Fruit fly (Drosophila melanogaster) whole organism, embryonic: Measurements from ENCODE around the gene GstZ1.
A peak's percentile ranks its signal among the peaks of the same experiment; 100 is the strongest.

Source experiments
- Aef1 ChIP-seq: fragments of 200-800 bp; sonication (Bioruptor generic); IDR thresholded peaks from 3 replicates; pipeline ENCODE4 v1.3.6; 2022; ENCODE audit warnings: missing biosample characterization, missing genetic modification characterization
- Antp ChIP-seq: fragments of 200-800 bp; sonication (Bioruptor generic); optimal IDR thresholded peaks from 3 replicates; lab custom pipeline; 2016; ENCODE audit warnings: missing biosample characterization, missing genetic modification characterization
- Atf6 ChIP-seq: fragments of 200-800 bp; sonication (Bioruptor generic); IDR thresholded peaks from 2 replicates; pipeline ENCODE4 v1.3.6; 2022; ENCODE audit warnings: missing biosample characterization, missing genetic modification characterization
- C15 ChIP-seq: fragments of 200-800 bp; sonication (Bioruptor generic); IDR thresholded peaks from 3 replicates; pipeline ENCODE4 v1.3.6; 2022; ENCODE audit warnings: missing biosample characterization, missing genetic modification characterization
- CG1024 ChIP-seq: fragments of 200-800 bp; sonication (Bioruptor generic); IDR thresholded peaks from 2 replicates; pipeline ENCODE4 v1.3.6; 2022; ENCODE audit warnings: missing biosample characterization, missing genetic modification characterization
- CG11456 ChIP-seq: fragments of 200-800 bp; sonication (Bioruptor generic); IDR thresholded peaks from 3 replicates; pipeline ENCODE4 v1.3.6; 2022; ENCODE audit warnings: missing biosample characterization, missing genetic modification characterization
- CG11696 ChIP-seq: fragments of 200-800 bp; sonication (Bioruptor generic); IDR thresholded peaks from 2 replicates; pipeline ENCODE4 v1.3.6; 2022; ENCODE audit warnings: missing biosample characterization, missing genetic modification characterization
- CG12071 ChIP-seq: fragments of 200-800 bp; sonication (Bioruptor generic); optimal IDR thresholded peaks from 3 replicates; lab custom pipeline; 2018; ENCODE audit warnings: missing biosample characterization, mild to moderate bottlenecking, missing genetic modification characterization
- CG12942 ChIP-seq: fragments of 200-800 bp; sonication (Bioruptor generic); optimal IDR thresholded peaks from 3 replicates; lab custom pipeline; 2016; ENCODE audit warnings: missing biosample characterization, missing genetic modification characterization
- CG13287 ChIP-seq: fragments of 200-800 bp; sonication (Bioruptor generic); IDR thresholded peaks from 2 replicates; pipeline ENCODE4 v1.3.6; 2022; ENCODE audit warnings: missing biosample characterization, missing genetic modification characterization; ENCODE audit not compliant: partially characterized antibody
- CG14710 ChIP-seq: fragments of 200-800 bp; sonication (Bioruptor generic); optimal IDR thresholded peaks from 3 replicates; lab custom pipeline; 2019; ENCODE audit warnings: missing biosample characterization, mild to moderate bottlenecking, missing genetic modification characterization, moderate library complexity
- CG15514 ChIP-seq: fragments of 200-800 bp; sonication (Bioruptor generic); optimal IDR thresholded peaks from 3 replicates; lab custom pipeline; 2017; ENCODE audit warnings: missing biosample characterization, missing genetic modification characterization, mild to moderate bottlenecking, moderate library complexity, missing genetic modification reagents
- CG17829 ChIP-seq: fragments of 200-800 bp; optimal IDR thresholded peaks from 2 replicates; lab custom pipeline; 2019; ENCODE audit warnings: missing biosample characterization, mild to moderate bottlenecking, missing genetic modification characterization, moderate library complexity
- CG18476 ChIP-seq: fragments of 200-800 bp; sonication (Bioruptor generic); optimal IDR thresholded peaks from 2 replicates; lab custom pipeline; 2016; ENCODE audit warnings: missing biosample characterization, mild to moderate bottlenecking, missing genetic modification characterization
- CG2199 ChIP-seq: fragments of 200-800 bp; sonication (Bioruptor generic); IDR thresholded peaks from 3 replicates; pipeline ENCODE4 v1.3.6; 2022; ENCODE audit warnings: missing biosample characterization, missing genetic modification characterization
- CG3281 ChIP-seq: fragments of 200-800 bp; sonication (Bioruptor generic); optimal IDR thresholded peaks from 3 replicates; lab custom pipeline; 2017; ENCODE audit warnings: missing biosample characterization, mild to moderate bottlenecking, missing genetic modification characterization
- CG34376 ChIP-seq: fragments of 200-800 bp; sonication (Bioruptor generic); optimal IDR thresholded peaks from 2 replicates; lab custom pipeline; 2018; ENCODE audit warnings: missing biosample characterization, mild to moderate bottlenecking, missing genetic modification characterization
- CG4282 ChIP-seq: fragments of 200-800 bp; sonication (Bioruptor generic); optimal IDR thresholded peaks from 2 replicates; lab custom pipeline; 2016; ENCODE audit warnings: missing biosample characterization, missing genetic modification characterization
- CG5180 ChIP-seq: fragments of 200-800 bp; sonication (Bioruptor generic); optimal IDR thresholded peaks from 3 replicates; lab custom pipeline; 2017; ENCODE audit warnings: missing biosample characterization, missing genetic modification characterization, mild to moderate bottlenecking, moderate library complexity, missing genetic modification reagents
- CG6254 ChIP-seq: fragments of 200-800 bp; sonication (Bioruptor generic); optimal IDR thresholded peaks from 3 replicates; lab custom pipeline; 2017; ENCODE audit warnings: mild to moderate bottlenecking, missing biosample characterization, missing genetic modification reagents, missing genetic modification characterization
- CG6854 ChIP-seq: fragments of 200-800 bp; sonication (Bioruptor generic); optimal IDR thresholded peaks from 3 replicates; lab custom pipeline; 2017; ENCODE audit warnings: missing biosample characterization, mild to moderate bottlenecking, missing genetic modification characterization
- CG7928 ChIP-seq: fragments of 200-800 bp; sonication (Bioruptor generic); optimal IDR thresholded peaks from 2 replicates; lab custom pipeline; 2017; ENCODE audit warnings: missing biosample characterization, mild to moderate bottlenecking, missing genetic modification characterization
- CoRest ChIP-seq: fragments of 200-800 bp; sonication (Bioruptor generic); optimal IDR thresholded peaks from 3 replicates; lab custom pipeline; 2018; ENCODE audit warnings: missing biosample characterization, mild to moderate bottlenecking, missing genetic modification characterization, moderate library complexity
- Drgx ChIP-seq: fragments of 200-800 bp; sonication (Bioruptor generic); IDR thresholded peaks from 2 replicates; pipeline ENCODE4 v1.3.6; 2022; ENCODE audit warnings: missing biosample characterization, missing genetic modification characterization
- Fer2 ChIP-seq: fragments of 200-800 bp; sonication (Bioruptor generic); optimal IDR thresholded peaks from 2 replicates; lab custom pipeline; 2018; ENCODE audit warnings: missing biosample characterization, mild to moderate bottlenecking, missing genetic modification characterization, moderate library complexity
- HLH4C ChIP-seq: fragments of 200-800 bp; sonication (Bioruptor generic); IDR thresholded peaks from 3 replicates; pipeline ENCODE4 v1.3.6; 2022; ENCODE audit warnings: missing biosample characterization, missing genetic modification characterization; ENCODE audit not compliant: partially characterized antibody
- HmgZ ChIP-seq: fragments of 200-800 bp; sonication (Bioruptor generic); optimal IDR thresholded peaks from 2 replicates; lab custom pipeline; 2018; ENCODE audit warnings: missing biosample characterization, mild to moderate bottlenecking, missing genetic modification characterization
- Hr78 ChIP-seq, 2 experiments: fragments of 200-800 bp in 1 of 2; fragments of >200 bp in 1 of 2; sonication (Bioruptor generic) in 1 of 2; optimal IDR thresholded peaks; 2 replicates each; lab custom pipeline; 2017 to 2019; ENCODE audit warnings: missing biosample characterization in 2 of 2, missing genetic modification characterization in 2 of 2, mild to moderate bottlenecking in 1 of 2, moderate library complexity in 1 of 2
- Jarid2 ChIP-seq: fragments of 200-800 bp; sonication (Bioruptor generic); optimal IDR thresholded peaks from 3 replicates; lab custom pipeline; 2017; ENCODE audit warnings: mild to moderate bottlenecking, missing biosample characterization, missing genetic modification reagents, missing genetic modification characterization
- MESR4 ChIP-seq: fragments of 200-800 bp; sonication (Bioruptor generic); optimal IDR thresholded peaks from 2 replicates; lab custom pipeline; 2018; ENCODE audit warnings: missing biosample characterization, mild to moderate bottlenecking, missing genetic modification characterization, moderate library complexity
- MTF-1 ChIP-seq: fragments of 200-800 bp; sonication (Bioruptor generic); optimal IDR thresholded peaks from 2 replicates; lab custom pipeline; 2018; ENCODE audit warnings: missing biosample characterization, mild to moderate bottlenecking, missing genetic modification characterization, borderline replicate concordance
- Rfx ChIP-seq: fragments of 200-800 bp; sonication (Bioruptor generic); IDR thresholded peaks from 2 replicates; pipeline ENCODE4 v1.3.6; 2022; ENCODE audit warnings: missing biosample characterization, missing genetic modification characterization
- Sox100B ChIP-seq: fragments of 200-800 bp; sonication (Bioruptor generic); optimal IDR thresholded peaks from 3 replicates; lab custom pipeline; 2018; ENCODE audit warnings: missing biosample characterization, mild to moderate bottlenecking, missing genetic modification characterization
- Tbp ChIP-seq: fragments of >200 bp; optimal IDR thresholded peaks from 2 replicates; lab custom pipeline; 2018; ENCODE audit warnings: missing biosample characterization, missing genetic modification characterization
- dm ChIP-seq: fragments of 200-800 bp; sonication (Bioruptor generic); optimal IDR thresholded peaks from 3 replicates; lab custom pipeline; 2016; ENCODE audit warnings: missing biosample characterization, missing genetic modification characterization
- eve ChIP-seq, 2 experiments: fragments of >200 bp; optimal IDR thresholded peaks; 2 replicates each; lab custom pipeline; 2017; ENCODE audit warnings: missing biosample characterization in 2 of 2, missing genetic modification characterization in 2 of 2
- gem ChIP-seq: fragments of 200-800 bp; sonication (Bioruptor generic); optimal IDR thresholded peaks from 2 replicates; lab custom pipeline; 2019; ENCODE audit warnings: missing biosample characterization, mild to moderate bottlenecking, missing genetic modification characterization, moderate library complexity
- gsb ChIP-seq: fragments of 200-800 bp; sonication (Bioruptor generic); IDR thresholded peaks from 2 replicates; pipeline ENCODE4 v1.3.6; 2022; ENCODE audit warnings: missing biosample characterization, missing genetic modification characterization
- lilli ChIP-seq: fragments of 200-800 bp; sonication (Bioruptor generic); optimal IDR thresholded peaks from 3 replicates; lab custom pipeline; 2016; ENCODE audit warnings: missing biosample characterization, missing genetic modification characterization
- lola ChIP-seq, 3 experiments: fragments of >200 bp in 2 of 3; fragments of 200-800 bp in 1 of 3; sonication (Bioruptor generic) in 1 of 3; optimal IDR thresholded peaks; 2 replicates each; lab custom pipeline; 2017 to 2019; ENCODE audit warnings: missing biosample characterization in 3 of 3, missing genetic modification characterization in 3 of 3, mild to moderate bottlenecking in 1 of 3, moderate library complexity in 1 of 3
- lov ChIP-seq, 2 experiments: fragments of 200-800 bp in 1 of 2; fragments of >200 bp in 1 of 2; sonication (Bioruptor generic) in 1 of 2; IDR thresholded peaks in 1 of 2; optimal IDR thresholded peaks in 1 of 2; 2 replicates in 1 of 2; 3 replicates in 1 of 2; pipeline versions ENCODE4 v1.3.6 to Lab custom; 2017 to 2022; ENCODE audit warnings: missing biosample characterization in 1 of 2, missing genetic modification characterization in 1 of 2
- pan ChIP-seq, 4 experiments: fragments of >200 bp in 3 of 4; fragments of 200-800 bp in 1 of 4; sonication (Bioruptor generic) in 1 of 4; optimal IDR thresholded peaks in 3 of 4; IDR thresholded peaks in 1 of 4; 2 replicates each; pipeline versions ENCODE4 v1.3.6 to Lab custom; 2017 to 2022; ENCODE audit warnings: missing biosample characterization in 2 of 4, missing genetic modification characterization in 2 of 4, mixed read lengths in 1 of 4
- salm ChIP-seq: fragments of 200-800 bp; sonication (Bioruptor generic); optimal IDR thresholded peaks from 2 replicates; lab custom pipeline; 2018; ENCODE audit warnings: missing biosample characterization, mild to moderate bottlenecking, missing genetic modification characterization
- sens ChIP-seq: fragments of 200-800 bp; sonication (Bioruptor generic); peaks from one replicate; lab custom pipeline; 2016; ENCODE audit warnings: missing biosample characterization, missing genetic modification characterization
- so ChIP-seq: fragments of 200-800 bp; sonication (Bioruptor generic); IDR thresholded peaks from 3 replicates; pipeline ENCODE4 v1.3.6; 2022; ENCODE audit warnings: missing biosample characterization, missing genetic modification characterization
- ssp ChIP-seq: fragments of 200-800 bp; sonication (Bioruptor generic); IDR thresholded peaks from 2 replicates; pipeline ENCODE4 v1.3.6; 2022; ENCODE audit warnings: missing biosample characterization, missing genetic modification characterization
- sug ChIP-seq: fragments of 200-800 bp; optimal IDR thresholded peaks from 2 replicates; lab custom pipeline; 2019; ENCODE audit warnings: missing biosample characterization, mild to moderate bottlenecking, missing genetic modification characterization, moderate library complexity
- unpg ChIP-seq: fragments of 200-800 bp; sonication (Bioruptor generic); optimal IDR thresholded peaks from 3 replicates; lab custom pipeline; 2018; ENCODE audit warnings: missing biosample characterization, mild to moderate bottlenecking, missing genetic modification characterization, moderate library complexity
- vfl ChIP-seq: fragments of 200-800 bp; sonication (Bioruptor generic); optimal IDR thresholded peaks from 2 replicates; lab custom pipeline; 2016; ENCODE audit warnings: missing biosample characterization, missing genetic modification characterization

Gene GstZ1

dm6 chr3R:9502416-9502763, 46.0 kb upstream of the GstZ1 start, which contains the start of gene RhoL (continued):
- TF ChIP-seq sug (tag; lab: Kevin White, UChicago) (peak; percentile 42), CG2199 (GFP tag; lab: Robert Waterston, UW) (peak; percentile 11; the same call in 1 of the 3 replicates), CG17829 (no peak), Sox100B (GFP tag; lab: Kevin White, UChicago) (no peak), CG3281 (GFP tag; lab: Kevin White, UChicago) (peak; percentile 26), dm (GFP tag; lab: Kevin White, UChicago) (no peak), CG1024 (GFP tag; lab: Robert Waterston, UW) (0 out of 2 replicates have a peak, but pooled peaks have one; percentile 23), CG11696 (GFP tag; lab: Robert Waterston, UW) (no peak), Tbp (GFP tag; lab: Kevin White, UChicago) (no peak), CG4282 (GFP tag; lab: Kevin White, UChicago) (no peak), gem (tag; lab: Kevin White, UChicago) (no peak), sens (GFP tag; lab: Kevin White, UChicago) (peak; percentile 83), CG11456 (GFP tag; lab: Robert Waterston, UW) (peak; percentile 6; the same call in 1 of the 3 replicates), Hr78 (GFP tag; optimal IDR thresholded peaks at IDR 0.05; lab: Kevin White, UChicago) (peak in 1 of 2 experiments; percentile 43), Drgx (GFP tag; lab: Robert Waterston, UW) (peak; percentile 45; the same call in 1 of the 2 replicates), CG13287 (peak; percentile 73), gsb (GFP tag; lab: Robert Waterston, UW) (no peak), ssp (no peak), pan (optimal IDR thresholded peaks at IDR 0.05; lab: Kevin White, UChicago) (no peak), pan (GFP tag; optimal IDR thresholded peaks at IDR 0.05 in 1 of 2, IDR thresholded peaks at IDR 0.05 in 1 of 2) (peak in 1 of 2 experiments; percentile 14), CG14710 (tag; lab: Kevin White, UChicago) (no peak), lilli (GFP tag; lab: Kevin White, UChicago) (peak; percentile 34), MTF-1 (GFP tag; lab: Kevin White, UChicago) (no peak), lov (optimal IDR thresholded peaks at IDR 0.05; lab: Kevin White, UChicago) (no peak), lov (GFP tag; IDR thresholded peaks at IDR 0.05; lab: Robert Waterston, UW) (peak; percentile 58; the same call in 1 of the 3 replicates), salm (tag; lab: Kevin White, UChicago) (peak; percentile 8), lola (GFP tag; optimal IDR thresholded peaks at IDR 0.05; lab: Kevin White, UChicago) (no peak), C15 (GFP tag; lab: Robert Waterston, UW) (no peak), CoRest (tag; lab: Kevin White, UChicago) (no peak), CG7928 (no peak), CG12071 (GFP tag; lab: Kevin White, UChicago) (peak; percentile 60), CG34376 (peak; percentile 75), CG6254 (GFP tag; lab: Kevin White, UChicago) (no peak), MESR4 (GFP tag; lab: Kevin White, UChicago) (peak; percentile 5), Jarid2 (peak; percentile 98), CG15514 (GFP tag; lab: Kevin White, UChicago) (peak; percentile 20), Atf6 (no peak), so (GFP tag; lab: Robert Waterston, UW) (0 out of 3 replicates have a peak, but pooled peaks have one; percentile 22), vfl (no peak), Rfx (GFP tag; lab: Robert Waterston, UW) (peak; percentile 40; the same call in 1 of the 2 replicates), CG12942 (GFP tag; lab: Kevin White, UChicago) (no peak), CG18476 (GFP tag; lab: Kevin White, UChicago) (no peak), HLH4C (GFP tag; lab: Robert Waterston, UW) (peak; percentile 50; the same call in 1 of the 3 replicates), unpg (GFP tag; lab: Kevin White, UChicago) (peak; percentile 24), HmgZ (tag; lab: Kevin White, UChicago) (peak; percentile 75), Aef1 (GFP tag; lab: Robert Waterston, UW) (no peak), CG5180 (peak; percentile 87), Antp (no peak), eve (GFP tag; optimal IDR thresholded peaks at IDR 0.05; lab: Kevin White, UChicago) (no peak), Fer2 (tag; lab: Kevin White, UChicago) (no peak), CG6854 (peak; percentile 49)
